Worm (Caenorhabditis elegans) whole organism, early embryonic: ENCODE measurements around the gene F26F12.5.

Experiments
- B0310.2 ChIP-seq: sonication (generic microtip); optimal IDR thresholded peaks from 2 replicates; lab custom pipeline; 2016; ENCODE audit warnings: mild to moderate bottlenecking, missing genetic modification characterization, missing compliant biosample characterization
- F13C5.2 ChIP-seq: sonication (generic microtip); optimal IDR thresholded peaks from 2 replicates; lab custom pipeline; 2017; ENCODE audit warnings: mild to moderate bottlenecking, missing genetic modification characterization, inconsistent platforms, missing compliant biosample characterization
- ama-1 ChIP-seq: fragments of 150-350 bp; optimal IDR thresholded peaks from 2 replicates; lab custom pipeline; 2014
- ceh-13 ChIP-seq: fragments of 200-800 bp; sonication (Bioruptor generic); optimal IDR thresholded peaks from 2 replicates; lab custom pipeline; 2018; ENCODE audit warnings: mild to moderate bottlenecking, missing genetic modification characterization, missing compliant biosample characterization
- ceh-36 ChIP-seq: sonication (generic microtip); optimal IDR thresholded peaks from 2 replicates; lab custom pipeline; 2016; ENCODE audit warnings: missing genetic modification characterization, inconsistent platforms, missing compliant biosample characterization
- flt-1 ChIP-seq: fragments of 200-800 bp; sonication (Bioruptor generic); IDR thresholded peaks from 2 replicates; pipeline ENCODE4 v1.3.6; 2022; ENCODE audit warnings: missing genetic modification characterization, missing compliant biosample characterization
- hmbx-1 ChIP-seq: sonication (generic microtip); optimal IDR thresholded peaks from 2 replicates; lab custom pipeline; 2016; ENCODE audit warnings: mild to moderate bottlenecking, missing genetic modification characterization, missing compliant biosample characterization
- hmg-4 ChIP-seq: fragments of 200-800 bp; sonication (Bioruptor generic); optimal IDR thresholded peaks from 2 replicates; lab custom pipeline; 2018; ENCODE audit warnings: mild to moderate bottlenecking, missing genetic modification characterization, missing compliant biosample characterization
- hnd-1 ChIP-seq: sonication (generic microtip); optimal IDR thresholded peaks from 2 replicates; lab custom pipeline; 2016; ENCODE audit warnings: missing genetic modification characterization, missing compliant biosample characterization
- pes-1 ChIP-seq: fragments of 200-800 bp; sonication (Bioruptor generic); IDR thresholded peaks from 2 replicates; pipeline ENCODE4 v1.3.6; 2022; ENCODE audit warnings: missing genetic modification reagents, missing genetic modification characterization, missing compliant biosample characterization
- scrt-1 ChIP-seq: fragments of 200-800 bp; sonication (Bioruptor generic); IDR thresholded peaks from 2 replicates; pipeline ENCODE4 v1.3.6; 2022; ENCODE audit warnings: missing genetic modification characterization, missing compliant biosample characterization
- sea-1 ChIP-seq: fragments of 200-800 bp; sonication (Bioruptor generic); conservative IDR thresholded peaks from 2 replicates; pipeline ENCODE4 v1.3.6; 2022; ENCODE audit warnings: missing genetic modification characterization, missing compliant biosample characterization
- tbx-11 ChIP-seq: fragments of 200-800 bp; sonication (Bioruptor generic); IDR thresholded peaks from 2 replicates; pipeline ENCODE4 v1.3.6; 2022; ENCODE audit warnings: missing genetic modification characterization, missing compliant biosample characterization
- tbx-37 ChIP-seq: fragments of 200-800 bp; sonication (Bioruptor generic); conservative IDR thresholded peaks from 2 replicates; pipeline ENCODE4 v1.3.6; 2022; ENCODE audit warnings: missing genetic modification reagents, missing genetic modification characterization, missing compliant biosample characterization

- no peak for TF ChIP-seq pes-1 (GFP tag; lab: Robert Waterston, UW)
- TF ChIP-seq ceh-36 (tag; lab: Kevin White, UChicago), result no peak
- no peak for TF ChIP-seq ceh-13 (GFP tag; lab: Kevin White, UChicago)
- TF ChIP-seq tbx-11 (GFP tag; lab: Robert Waterston, UW), result no peak
- no peak for TF ChIP-seq hmbx-1 (tag; lab: Kevin White, UChicago)
- no peak for TF ChIP-seq tbx-37 (GFP tag; lab: Robert Waterston, UW)
- no peak for TF ChIP-seq flt-1
- no peak for TF ChIP-seq hmg-4
- no peak for TF ChIP-seq ama-1 (lab: Kevin White, UChicago)
- no peak for TF ChIP-seq B0310.2
- no peak for TF ChIP-seq sea-1 (GFP tag; lab: Robert Waterston, UW)
- TF ChIP-seq scrt-1 (GFP tag; lab: Robert Waterston, UW), result no peak
- TF ChIP-seq hnd-1, result no peak
- no peak for TF ChIP-seq F13C5.2
Measured at ce11 chrV:5831253-5831652, 33.7 kb downstream of the F26F12.5 start.
